Fruit fly (Drosophila melanogaster) whole organism, embryonic: ENCODE results near the gene CG14696.

ENCODE experiments used
- Adf1 ChIP-seq: fragments of 200-800 bp; sonication (Bioruptor generic); IDR thresholded peaks from 2 replicates; pipeline ENCODE4 v1.3.6; 2022; ENCODE audit warnings: missing biosample characterization, missing genetic modification characterization
- Bgb ChIP-seq: fragments of 200-800 bp; sonication (Bioruptor generic); IDR thresholded peaks from 2 replicates; pipeline ENCODE4 v1.3.6; 2022; ENCODE audit warnings: missing biosample characterization, missing genetic modification characterization; ENCODE audit not compliant: partially characterized antibody
- Bteb2 ChIP-seq: fragments of 200-800 bp; sonication (Bioruptor generic); optimal IDR thresholded peaks from 2 replicates; lab custom pipeline; 2016; ENCODE audit warnings: missing biosample characterization, missing genetic modification characterization
- CG10267 ChIP-seq: fragments of 200-800 bp; sonication (Bioruptor generic); optimal IDR thresholded peaks from 2 replicates; lab custom pipeline; 2018; ENCODE audit warnings: missing biosample characterization, mild to moderate bottlenecking, missing genetic modification characterization, moderate library complexity
- CG11398 ChIP-seq: fragments of 200-800 bp; sonication (Bioruptor generic); optimal IDR thresholded peaks from 2 replicates; lab custom pipeline; 2016; ENCODE audit warnings: missing biosample characterization, missing genetic modification characterization
- CG11456 ChIP-seq: fragments of 200-800 bp; sonication (Bioruptor generic); IDR thresholded peaks from 3 replicates; pipeline ENCODE4 v1.3.6; 2022; ENCODE audit warnings: missing biosample characterization, missing genetic modification characterization
- CG11696 ChIP-seq: fragments of 200-800 bp; sonication (Bioruptor generic); IDR thresholded peaks from 2 replicates; pipeline ENCODE4 v1.3.6; 2022; ENCODE audit warnings: missing biosample characterization, missing genetic modification characterization
- CG12769 ChIP-seq: fragments of 200-800 bp; sonication (Bioruptor generic); optimal IDR thresholded peaks from 2 replicates; lab custom pipeline; 2019; ENCODE audit warnings: missing biosample characterization, mild to moderate bottlenecking, missing genetic modification characterization, moderate library complexity
- CG13424 ChIP-seq: fragments of 200-800 bp; sonication (Bioruptor generic); optimal IDR thresholded peaks from 2 replicates; lab custom pipeline; 2019; ENCODE audit warnings: missing biosample characterization, mild to moderate bottlenecking, missing genetic modification characterization, moderate library complexity
- CG15073 ChIP-seq: fragments of 200-800 bp; sonication (Bioruptor generic); optimal IDR thresholded peaks from 2 replicates; lab custom pipeline; 2016; ENCODE audit warnings: missing biosample characterization, missing genetic modification characterization
- CG17328 ChIP-seq: fragments of 200-800 bp; sonication (Bioruptor generic); IDR thresholded peaks from 2 replicates; pipeline ENCODE4 v1.3.6; 2022; ENCODE audit warnings: missing biosample characterization, missing genetic modification characterization
- CG1792 ChIP-seq: fragments of 200-800 bp; sonication (Bioruptor generic); optimal IDR thresholded peaks from 2 replicates; lab custom pipeline; 2016; ENCODE audit warnings: missing biosample characterization, missing genetic modification characterization
- CG18599 ChIP-seq: fragments of 200-800 bp; sonication (Bioruptor generic); optimal IDR thresholded peaks from 3 replicates; lab custom pipeline; 2017; ENCODE audit warnings: missing biosample characterization, missing genetic modification characterization, mild to moderate bottlenecking, moderate library complexity, missing genetic modification reagents
- CG18619 ChIP-seq: fragments of 200-800 bp; sonication (Bioruptor generic); optimal IDR thresholded peaks from 3 replicates; lab custom pipeline; 2017; ENCODE audit warnings: missing biosample characterization, mild to moderate bottlenecking, missing genetic modification characterization
- CG2889 ChIP-seq: fragments of 200-800 bp; sonication (Bioruptor generic); IDR thresholded peaks from 3 replicates; pipeline ENCODE4 v1.3.6; 2022; ENCODE audit warnings: missing biosample characterization, missing genetic modification characterization
- CG42726 ChIP-seq: fragments of 200-800 bp; sonication (Bioruptor generic); IDR thresholded peaks from 2 replicates; pipeline ENCODE4 v1.3.6; 2022; ENCODE audit warnings: missing biosample characterization, missing genetic modification characterization; ENCODE audit not compliant: partially characterized antibody
- CG4328 ChIP-seq: fragments of 200-800 bp; sonication (Bioruptor generic); optimal IDR thresholded peaks from 3 replicates; lab custom pipeline; 2017; ENCODE audit warnings: missing biosample characterization, missing genetic modification reagents, missing genetic modification characterization
- CG43689 ChIP-seq: fragments of 200-800 bp; sonication (Bioruptor generic); IDR thresholded peaks from 2 replicates; pipeline ENCODE4 v1.3.6; 2022; ENCODE audit warnings: missing biosample characterization, missing genetic modification characterization
- CG6175 ChIP-seq: fragments of 200-800 bp; sonication (Bioruptor generic); IDR thresholded peaks from 3 replicates; pipeline ENCODE4 v1.3.6; 2022; ENCODE audit warnings: missing biosample characterization, missing genetic modification characterization
- CG6683 ChIP-seq: fragments of 200-800 bp; sonication (Bioruptor generic); optimal IDR thresholded peaks from 2 replicates; lab custom pipeline; 2017; ENCODE audit warnings: missing biosample characterization, mild to moderate bottlenecking, missing genetic modification characterization, missing genetic modification reagents
- CG7963 ChIP-seq: fragments of 200-800 bp; sonication (Bioruptor generic); IDR thresholded peaks from 3 replicates; pipeline ENCODE4 v1.3.6; 2022; ENCODE audit warnings: missing biosample characterization, missing genetic modification characterization; ENCODE audit not compliant: partially characterized antibody
- CG8478 ChIP-seq: fragments of >200 bp; optimal IDR thresholded peaks from 2 replicates; lab custom pipeline; 2018
- CG8944 ChIP-seq: fragments of 200-800 bp; sonication (Bioruptor generic); optimal IDR thresholded peaks from 3 replicates; lab custom pipeline; 2016; ENCODE audit warnings: missing biosample characterization, missing genetic modification characterization
- D ChIP-seq, 2 experiments: fragments of 200-800 bp in 1 of 2; fragments of >200 bp in 1 of 2; sonication (Bioruptor generic) in 1 of 2; optimal IDR thresholded peaks; 2 replicates in 1 of 2; 3 replicates in 1 of 2; lab custom pipeline; 2017; ENCODE audit warnings: mild to moderate bottlenecking in 1 of 2, missing biosample characterization in 1 of 2, missing genetic modification characterization in 1 of 2, missing genetic modification reagents in 1 of 2
- Dek ChIP-seq: fragments of 200-800 bp; sonication (Bioruptor generic); optimal IDR thresholded peaks from 3 replicates; lab custom pipeline; 2019; ENCODE audit warnings: missing biosample characterization, mild to moderate bottlenecking, missing genetic modification characterization, moderate library complexity
- Dip3 ChIP-seq: fragments of 200-800 bp; sonication (Bioruptor generic); optimal IDR thresholded peaks from 3 replicates; lab custom pipeline; 2016; ENCODE audit warnings: missing biosample characterization, missing genetic modification characterization
- E2f2 ChIP-seq: fragments of 200-800 bp; sonication (Bioruptor generic); IDR thresholded peaks from 2 replicates; pipeline ENCODE4 v1.3.6; 2022; ENCODE audit warnings: missing biosample characterization, missing genetic modification characterization
- NFAT ChIP-seq: fragments of 200-800 bp; sonication (Bioruptor generic); IDR thresholded peaks from 2 replicates; pipeline ENCODE4 v1.3.6; 2022; ENCODE audit warnings: missing biosample characterization, missing genetic modification characterization
- Rfx ChIP-seq: fragments of 200-800 bp; sonication (Bioruptor generic); IDR thresholded peaks from 2 replicates; pipeline ENCODE4 v1.3.6; 2022; ENCODE audit warnings: missing biosample characterization, missing genetic modification characterization
- Spps ChIP-seq: fragments of 200-800 bp; sonication (Bioruptor generic); optimal IDR thresholded peaks from 2 replicates; lab custom pipeline; 2018; ENCODE audit warnings: missing biosample characterization, mild to moderate bottlenecking, missing genetic modification characterization
- Sry-β ChIP-seq: fragments of 200-800 bp; sonication (Bioruptor generic); optimal IDR thresholded peaks from 2 replicates; lab custom pipeline; 2018; ENCODE audit warnings: missing biosample characterization, mild to moderate bottlenecking, missing genetic modification characterization, moderate library complexity
- ci ChIP-seq: fragments of 200-800 bp; sonication (Bioruptor generic); IDR thresholded peaks from 3 replicates; pipeline ENCODE4 v1.3.6; 2022; ENCODE audit warnings: missing biosample characterization, missing genetic modification characterization
- crc ChIP-seq: fragments of 200-800 bp; sonication (Bioruptor generic); optimal IDR thresholded peaks from 2 replicates; lab custom pipeline; 2016; ENCODE audit warnings: missing biosample characterization, missing genetic modification characterization
- crol ChIP-seq: fragments of 200-800 bp; sonication (Bioruptor generic); IDR thresholded peaks from 2 replicates; pipeline ENCODE4 v1.3.6; 2022; ENCODE audit warnings: missing biosample characterization, missing genetic modification characterization
- disco-r ChIP-seq: fragments of 200-800 bp; sonication (Bioruptor generic); optimal IDR thresholded peaks from 2 replicates; lab custom pipeline; 2016; ENCODE audit warnings: missing biosample characterization, missing genetic modification characterization
- dmrt11E ChIP-seq: fragments of 200-800 bp; sonication (Bioruptor generic); optimal IDR thresholded peaks from 3 replicates; lab custom pipeline; 2018; ENCODE audit warnings: missing biosample characterization, mild to moderate bottlenecking, missing genetic modification characterization, moderate library complexity
- en ChIP-seq: fragments of 200-800 bp; sonication (Bioruptor generic); optimal IDR thresholded peaks from 2 replicates; lab custom pipeline; 2016; ENCODE audit warnings: missing biosample characterization, missing genetic modification characterization
- eve ChIP-seq, 2 experiments: fragments of >200 bp; optimal IDR thresholded peaks; 2 replicates each; lab custom pipeline; 2017; ENCODE audit warnings: missing biosample characterization in 2 of 2, missing genetic modification characterization in 2 of 2
- gce ChIP-seq: fragments of 200-800 bp; sonication (Bioruptor generic); IDR thresholded peaks from 3 replicates; pipeline ENCODE4 v1.3.6; 2022; ENCODE audit warnings: missing biosample characterization, missing genetic modification characterization
- gcm2 ChIP-seq: fragments of 200-800 bp; sonication (Bioruptor generic); optimal IDR thresholded peaks from 2 replicates; lab custom pipeline; 2016; ENCODE audit warnings: missing biosample characterization, missing genetic modification characterization
- kni ChIP-seq: fragments of 200-800 bp; sonication (Bioruptor generic); optimal IDR thresholded peaks from 3 replicates; lab custom pipeline; 2017; ENCODE audit warnings: mild to moderate bottlenecking, missing biosample characterization, missing genetic modification reagents, missing genetic modification characterization
- nerfin-1 ChIP-seq: fragments of 200-800 bp; sonication (Bioruptor generic); optimal IDR thresholded peaks from 3 replicates; lab custom pipeline; 2019; ENCODE audit warnings: missing biosample characterization, mild to moderate bottlenecking, missing genetic modification characterization, moderate library complexity
- p53 ChIP-seq: fragments of 200-800 bp; sonication (Bioruptor generic); optimal IDR thresholded peaks from 2 replicates; lab custom pipeline; 2016; ENCODE audit warnings: missing biosample characterization, missing genetic modification characterization
- pfk ChIP-seq: fragments of 200-800 bp; sonication (Bioruptor generic); optimal IDR thresholded peaks from 2 replicates; lab custom pipeline; 2018; ENCODE audit warnings: missing biosample characterization, mild to moderate bottlenecking, missing genetic modification characterization, moderate library complexity
- pnt ChIP-seq: fragments of 200-800 bp; sonication (Bioruptor generic); optimal IDR thresholded peaks from 3 replicates; lab custom pipeline; 2016; ENCODE audit warnings: missing biosample characterization, missing genetic modification characterization
- pros ChIP-seq: fragments of 200-800 bp; sonication (Bioruptor generic); optimal IDR thresholded peaks from 3 replicates; lab custom pipeline; 2019; ENCODE audit warnings: missing biosample characterization, mild to moderate bottlenecking, missing genetic modification characterization, moderate library complexity
- tgo ChIP-seq: fragments of 200-800 bp; sonication (Bioruptor generic); IDR thresholded peaks from 3 replicates; pipeline ENCODE4 v1.3.6; 2022; ENCODE audit warnings: missing biosample characterization, missing genetic modification characterization
- tin ChIP-seq: fragments of 200-800 bp; sonication (Bioruptor generic); optimal IDR thresholded peaks from 3 replicates; lab custom pipeline; 2016; ENCODE audit warnings: missing biosample characterization, missing genetic modification characterization
- trem ChIP-seq: fragments of 200-800 bp; optimal IDR thresholded peaks from 3 replicates; lab custom pipeline; 2019; ENCODE audit warnings: missing biosample characterization, mild to moderate bottlenecking, missing genetic modification characterization, moderate library complexity
- vfl ChIP-seq: fragments of 200-800 bp; sonication (Bioruptor generic); optimal IDR thresholded peaks from 2 replicates; lab custom pipeline; 2016; ENCODE audit warnings: missing biosample characterization, missing genetic modification characterization

Gene CG14696

DNA sequence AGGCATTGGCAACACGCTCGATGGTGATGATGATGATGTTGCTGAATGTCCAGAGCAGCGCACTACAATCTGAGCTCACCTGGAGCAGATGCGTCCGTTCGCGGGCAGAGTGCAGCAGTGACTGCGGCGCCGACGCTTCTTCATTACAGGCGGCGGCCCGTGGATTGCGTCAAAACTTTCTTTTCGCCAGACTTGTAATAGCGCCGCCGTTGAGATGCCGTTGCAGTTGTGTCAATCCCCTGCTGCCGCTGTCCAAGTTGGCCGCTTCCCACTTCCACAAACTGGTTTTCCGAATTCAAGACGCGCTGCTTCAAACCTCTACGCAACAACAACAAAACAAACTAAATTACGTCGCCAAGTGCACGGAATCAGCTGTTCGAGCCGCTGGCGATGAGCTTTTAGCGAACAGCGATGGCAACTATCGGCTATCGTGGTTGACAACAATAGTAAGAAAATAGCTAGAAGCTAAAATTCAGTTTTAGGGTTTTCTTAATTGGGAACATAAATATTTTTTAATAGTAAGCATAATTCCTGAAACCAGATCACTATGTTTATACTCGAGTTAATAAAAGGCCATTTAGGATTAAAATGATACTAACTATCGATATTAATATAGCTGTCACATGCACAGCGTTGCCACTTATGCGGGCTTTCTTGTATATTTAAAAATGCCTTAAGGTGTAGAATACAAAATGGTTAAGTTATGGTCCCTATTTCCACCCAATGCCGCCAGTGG lies 2.8 kb downstream of the CG14696 start, which contains the start of gene Tpc1 (continued):
- TF ChIP-seq CG1792 (GFP tag; lab: Kevin White, UChicago) (no peak), CG6175 (GFP tag; lab: Robert Waterston, UW) (no peak), CG4328 (GFP tag; lab: Kevin White, UChicago) (no peak), Dek (tag; lab: Kevin White, UChicago) (peak; percentile 34), CG13424 (peak; percentile 41), Rfx (GFP tag; lab: Robert Waterston, UW) (peak; percentile 51), pfk (GFP tag; lab: Kevin White, UChicago) (no peak), en (GFP tag; lab: Kevin White, UChicago) (no peak), CG43689 (no peak), gce (GFP tag; lab: Robert Waterston, UW) (no peak), CG11398 (GFP tag; lab: Kevin White, UChicago) (no peak), CG10267 (tag; lab: Kevin White, UChicago) (peak; percentile 55), vfl (GFP tag; lab: Kevin White, UChicago) (no peak), CG8944 (GFP tag; lab: Kevin White, UChicago) (no peak), Adf1 (GFP tag; lab: Robert Waterston, UW) (peak; percentile 46; the same call in 1 of the 2 replicates), CG17328 (GFP tag; lab: Robert Waterston, UW) (no peak), CG42726 (GFP tag; lab: Robert Waterston, UW) (no peak), Dip3 (GFP tag; lab: Kevin White, UChicago) (peak; percentile 40), nerfin-1 (no peak), dmrt11E (peak; percentile 30), gcm2 (GFP tag; lab: Kevin White, UChicago) (no peak), pnt (GFP tag; lab: Kevin White, UChicago) (no peak), D (optimal IDR thresholded peaks at IDR 0.05; lab: Kevin White, UChicago) (no peak), D (GFP tag; optimal IDR thresholded peaks at IDR 0.05; lab: Kevin White, UChicago) (no peak), Sry-β (GFP tag; lab: Kevin White, UChicago) (peak; percentile 99), tgo (no peak), CG18619 (GFP tag; lab: Kevin White, UChicago) (peak; percentile 25), CG8478 (no peak), trem (tag; lab: Kevin White, UChicago) (peak; percentile 67), CG7963 (peak; percentile 47; the same call in 2 of the 3 replicates), pros (peak; percentile 90), Spps (tag; lab: Kevin White, UChicago) (no peak), Bteb2 (GFP tag; lab: Kevin White, UChicago) (peak; percentile 15), Bgb (GFP tag; lab: Robert Waterston, UW) (peak; percentile 73), CG11456 (GFP tag; lab: Robert Waterston, UW) (no peak), CG11696 (GFP tag; lab: Robert Waterston, UW) (no peak), CG2889 (GFP tag; lab: Robert Waterston, UW) (no peak), E2f2 (GFP tag; lab: Robert Waterston, UW) (peak; percentile 94), crol (GFP tag; lab: Robert Waterston, UW) (peak; percentile 67), NFAT (GFP tag; lab: Robert Waterston, UW) (peak; percentile 20; the same call in 1 of the 2 replicates), kni (GFP tag; lab: Kevin White, UChicago) (peak; percentile 59), CG15073 (GFP tag; lab: Kevin White, UChicago) (no peak), crc (GFP tag; lab: Kevin White, UChicago) (no peak), ci (GFP tag; lab: Robert Waterston, UW) (peak; percentile 50; the same call in 1 of the 3 replicates), p53 (GFP tag; lab: Kevin White, UChicago) (no peak), disco-r (GFP tag; lab: Kevin White, UChicago) (peak; percentile 61), tin (GFP tag; lab: Kevin White, UChicago) (peak; percentile 5), CG12769 (tag; lab: Kevin White, UChicago) (peak; percentile 49), eve (GFP tag; optimal IDR thresholded peaks at IDR 0.05; lab: Kevin White, UChicago) (no peak), CG6683 (GFP tag; lab: Kevin White, UChicago) (no peak), CG18599 (GFP tag; lab: Kevin White, UChicago) (peak; percentile 8)
